Worm (Caenorhabditis elegans): ENCODE results near the gene C34F11.1.

- TF ChIP-seq ama-1 (optimal IDR thresholded peaks at IDR 0.05) (no peak), hmg-4 (GFP tag; optimal IDR thresholded peaks at IDR 0.05) (no peak), ceh-36 (tag; optimal IDR thresholded peaks at IDR 0.05) (no peak), ceh-13 (GFP tag; optimal IDR thresholded peaks at IDR 0.05) (no peak), tra-4 (tag; optimal IDR thresholded peaks at IDR 0.05) (no peak), scrt-1 (GFP tag; IDR thresholded peaks at IDR 0.05) (no peak), F13C5.2 (tag; optimal IDR thresholded peaks at IDR 0.05) (no peak), pes-1 (GFP tag; IDR thresholded peaks at IDR 0.05) (no peak), hmbx-1 (tag; optimal IDR thresholded peaks at IDR 0.05) (no peak), tbx-11 (GFP tag; IDR thresholded peaks at IDR 0.05) (no peak), B0310.2 (tag; optimal IDR thresholded peaks at IDR 0.05) (no peak), flt-1 (GFP tag; IDR thresholded peaks at IDR 0.05) (no peak)
These were observed 1.9 kb upstream of the C34F11.1 start, which contains the start of gene C34F11.8 for ce11 chrII:5210830-5211229.

All from whole organism, early embryonic.